Worm (Caenorhabditis elegans) whole organism, L2 larva: Measurements from ENCODE around the gene F55C9.3.

ENCODE experiments used
- C34F6.9 ChIP-seq: fragments of 150-350 bp; optimal IDR thresholded peaks from 2 replicates; lab custom pipeline; 2014; ENCODE audit warnings: missing biosample characterization, missing genetic modification characterization
- F13H6.1 ChIP-seq: sonication (generic microtip); optimal IDR thresholded peaks from 2 replicates; lab custom pipeline; 2016; ENCODE audit warnings: missing genetic modification characterization, missing compliant biosample characterization
- R02D3.7 ChIP-seq: fragments of 150-350 bp; optimal IDR thresholded peaks from 2 replicates; lab custom pipeline; 2014; ENCODE audit warnings: missing biosample characterization, missing genetic modification characterization
- ZK546.5 ChIP-seq: sonication (generic microtip); optimal IDR thresholded peaks from 2 replicates; lab custom pipeline; 2017; ENCODE audit warnings: missing biosample characterization, missing genetic modification characterization
- alr-1 ChIP-seq: fragments of 150-350 bp; optimal IDR thresholded peaks from 2 replicates; lab custom pipeline; 2014; ENCODE audit warnings: missing biosample characterization, missing genetic modification characterization
- aly-2 ChIP-seq: fragments of 150-350 bp; optimal IDR thresholded peaks from 2 replicates; lab custom pipeline; 2014; ENCODE audit warnings: missing biosample characterization, missing genetic modification characterization
- ama-1 ChIP-seq: fragments of 150-350 bp; optimal IDR thresholded peaks from 2 replicates; lab custom pipeline; 2018; ENCODE audit warnings: inconsistent platforms
- crh-2 ChIP-seq: sonication (generic microtip); optimal IDR thresholded peaks from 2 replicates; lab custom pipeline; 2017; ENCODE audit warnings: missing biosample characterization, missing genetic modification characterization
- egl-27 ChIP-seq: sonication (generic microtip); optimal IDR thresholded peaks from 3 replicates; lab custom pipeline; 2017; ENCODE audit warnings: missing biosample characterization, missing genetic modification reagents, missing genetic modification characterization
- elt-1 ChIP-seq: fragments of 150-350 bp; optimal IDR thresholded peaks from 2 replicates; lab custom pipeline; 2014; ENCODE audit warnings: missing biosample characterization, missing genetic modification characterization
- elt-3 ChIP-seq: sonication (generic microtip); optimal IDR thresholded peaks from 2 replicates; lab custom pipeline; 2017; ENCODE audit warnings: missing biosample characterization, missing genetic modification characterization
- fos-1 ChIP-seq: fragments of 150-350 bp; optimal IDR thresholded peaks from 2 replicates; lab custom pipeline; 2014; ENCODE audit warnings: missing biosample characterization, missing genetic modification characterization
- gmeb-1 ChIP-seq: fragments of 150-350 bp; optimal IDR thresholded peaks from 2 replicates; lab custom pipeline; 2014; ENCODE audit warnings: missing biosample characterization, missing genetic modification characterization
- lin-11 ChIP-seq: fragments of 150-350 bp; sonication (generic microtip); optimal IDR thresholded peaks from 2 replicates; lab custom pipeline; 2014; ENCODE audit warnings: missing biosample characterization, missing genetic modification characterization, inconsistent platforms, mixed read lengths
- lin-39 ChIP-seq: fragments of 150-350 bp; optimal IDR thresholded peaks from 2 replicates; lab custom pipeline; 2014; ENCODE audit warnings: missing biosample characterization, missing genetic modification reagents, missing genetic modification characterization
- mbf-1 ChIP-seq: sonication (generic microtip); optimal IDR thresholded peaks from 2 replicates; lab custom pipeline; 2017; ENCODE audit warnings: missing biosample characterization, missing genetic modification characterization
- nhr-10 ChIP-seq: sonication (generic microtip); optimal IDR thresholded peaks from 2 replicates; lab custom pipeline; 2017; ENCODE audit warnings: missing biosample characterization, missing genetic modification characterization
- nhr-11 ChIP-seq: fragments of 150-350 bp; optimal IDR thresholded peaks from 2 replicates; lab custom pipeline; 2014; ENCODE audit warnings: missing biosample characterization, missing genetic modification characterization
- nhr-12 ChIP-seq: fragments of 150-350 bp; optimal IDR thresholded peaks from 2 replicates; lab custom pipeline; 2014; ENCODE audit warnings: missing biosample characterization, missing genetic modification characterization
- nhr-129 ChIP-seq: fragments of 150-350 bp; optimal IDR thresholded peaks from 2 replicates; lab custom pipeline; 2014; ENCODE audit warnings: missing biosample characterization, missing genetic modification characterization
- nhr-23 ChIP-seq: fragments of 150-350 bp; optimal IDR thresholded peaks from 2 replicates; lab custom pipeline; 2014; ENCODE audit warnings: missing biosample characterization, missing genetic modification reagents, missing genetic modification characterization
- nhr-237 ChIP-seq: fragments of 150-350 bp; optimal IDR thresholded peaks from 2 replicates; lab custom pipeline; 2014; ENCODE audit warnings: missing biosample characterization, missing genetic modification characterization
- nhr-25 ChIP-seq: fragments of 150-350 bp; sonication (generic microtip); optimal IDR thresholded peaks from 3 replicates; lab custom pipeline; 2014; ENCODE audit warnings: missing biosample characterization, missing genetic modification characterization
- nhr-6 ChIP-seq: fragments of 150-350 bp; optimal IDR thresholded peaks from 2 replicates; lab custom pipeline; 2014; ENCODE audit warnings: missing biosample characterization, missing genetic modification characterization
- nhr-77 ChIP-seq: fragments of 150-350 bp; optimal IDR thresholded peaks from 2 replicates; lab custom pipeline; 2014; ENCODE audit warnings: missing biosample characterization, missing genetic modification characterization
- skn-1 ChIP-seq: sonication (generic microtip); optimal IDR thresholded peaks from 2 replicates; lab custom pipeline; 2017; ENCODE audit warnings: missing biosample characterization, missing genetic modification characterization
- sma-3 ChIP-seq: sonication (generic microtip); optimal IDR thresholded peaks from 2 replicates; lab custom pipeline; 2016; ENCODE audit warnings: missing genetic modification reagents, missing genetic modification characterization, missing compliant biosample characterization
- sma-9 ChIP-seq, 2 experiments: fragments of 150-350 bp in 1 of 2; sonication (generic microtip) in 1 of 2; optimal IDR thresholded peaks; 2 replicates each; lab custom pipeline; 2014 to 2016; ENCODE audit warnings: missing genetic modification characterization in 2 of 2, mild to moderate bottlenecking in 1 of 2, missing biosample characterization in 1 of 2, missing compliant biosample characterization in 1 of 2, missing genetic modification reagents in 1 of 2, moderate library complexity in 1 of 2
- snpc-4 ChIP-seq: fragments of 150-350 bp; optimal IDR thresholded peaks from 2 replicates; lab custom pipeline; 2014; ENCODE audit warnings: missing biosample characterization, missing genetic modification characterization
- unc-39 ChIP-seq: fragments of 150-350 bp; optimal IDR thresholded peaks from 2 replicates; lab custom pipeline; 2014; ENCODE audit warnings: missing biosample characterization, missing genetic modification characterization
- unc-55 ChIP-seq: fragments of 150-350 bp; sonication (generic microtip); optimal IDR thresholded peaks from 3 replicates; lab custom pipeline; 2014; ENCODE audit warnings: missing biosample characterization, missing genetic modification reagents, missing genetic modification characterization
- ztf-1 ChIP-seq: fragments of 200-800 bp; sonication (Bioruptor generic); conservative IDR thresholded peaks from 2 replicates; pipeline ENCODE4 v1.3.6; 2022; ENCODE audit warnings: missing genetic modification characterization, missing compliant biosample characterization
- ztf-11 ChIP-seq: sonication (generic microtip); optimal IDR thresholded peaks from 2 replicates; lab custom pipeline; 2017; ENCODE audit warnings: missing biosample characterization, missing genetic modification characterization
- ztf-4 ChIP-seq: fragments of 150-350 bp; optimal IDR thresholded peaks from 2 replicates; lab custom pipeline; 2014; ENCODE audit warnings: missing biosample characterization, missing genetic modification characterization

The F55C9.3 gene

ce11 chrV:19306906-19307305 lies 18.9 kb upstream of the F55C9.3 start, which contains the start of gene F55C9.15:
Gene F55C9.15, minus strand, starts transcription at chrV:19307006.
- TF ChIP-seq skn-1 (tag; lab: Kevin White, UChicago) (no peak), nhr-237 (no peak), nhr-25 (tag; lab: Kevin White, UChicago) (no peak), mbf-1 (tag; lab: Kevin White, UChicago) (no peak), lin-11 (tag; lab: Kevin White, UChicago) (no peak), unc-55 (GFP tag; lab: Kevin White, UChicago) (no peak), fos-1 (tag; lab: Kevin White, UChicago) (no peak)
- TF ChIP-seq, all 48 proteins: peak for 0

- no peak for TF ChIP-seq snpc-4 (tag; lab: Kevin White, UChicago)
- TF ChIP-seq R02D3.7 (tag; lab: Kevin White, UChicago), result no peak
- no peak for TF ChIP-seq unc-39
- no peak for TF ChIP-seq ztf-11 (tag; lab: Kevin White, UChicago)
- TF ChIP-seq unc-55 (GFP tag; lab: Kevin White, UChicago), result no peak
- TF ChIP-seq F13H6.1 (tag; lab: Kevin White, UChicago), result no peak
- TF ChIP-seq egl-27 (tag; lab: Kevin White, UChicago), result no peak
- no peak for TF ChIP-seq elt-1 (tag; lab: Kevin White, UChicago)
- TF ChIP-seq gmeb-1 (tag; lab: Kevin White, UChicago), result no peak
- TF ChIP-seq ZK546.5 (tag; lab: Kevin White, UChicago), result no peak
- no peak for TF ChIP-seq lin-39 (tag; lab: Kevin White, UChicago)
- TF ChIP-seq nhr-12 (tag; lab: Kevin White, UChicago), result no peak
- no peak for TF ChIP-seq lin-11 (tag; lab: Kevin White, UChicago)
- TF ChIP-seq mbf-1 (tag; lab: Kevin White, UChicago), result no peak
- TF ChIP-seq alr-1 (tag; lab: Kevin White, UChicago), result no peak
Measured at ce11 chrV:19303589-19304174, 15.7 kb upstream of the F55C9.3 start, which contains the start of the genes fbxb-63 and fbxb-61. Gene fbxb-63, minus strand, starts transcription at chrV:19303730. Gene fbxb-61, plus strand, starts transcription at chrV:19304124.

- TF ChIP-seq ztf-4 (tag; lab: Kevin White, UChicago) (no peak), elt-1 (tag; lab: Kevin White, UChicago) (no peak), alr-1 (tag; lab: Kevin White, UChicago) (no peak), ZK546.5 (tag; lab: Kevin White, UChicago) (no peak), nhr-10 (no peak), nhr-237 (no peak), unc-39 (no peak), nhr-23 (tag; lab: Kevin White, UChicago) (no peak), sma-3 (GFP tag; lab: Kevin White, UChicago) (no peak), lin-39 (tag; lab: Kevin White, UChicago) (no peak), gmeb-1 (tag; lab: Kevin White, UChicago) (no peak), skn-1 (tag; lab: Kevin White, UChicago) (no peak), ztf-1 (no peak), crh-2 (no peak), aly-2 (tag; lab: Kevin White, UChicago) (no peak), nhr-6 (tag; lab: Kevin White, UChicago) (no peak), snpc-4 (tag; lab: Kevin White, UChicago) (no peak), nhr-129 (no peak), ama-1 (lab: Kevin White, UChicago) (no peak), C34F6.9 (tag; lab: Kevin White, UChicago) (no peak)
Measured at ce11 chrV:19301934-19302333, 14.0 kb upstream of the F55C9.3 start, which contains the start of gene fbxb-62. Gene fbxb-62, minus strand, starts transcription at chrV:19302034.

- TF ChIP-seq ama-1 (lab: Kevin White, UChicago) (no peak), crh-2 (no peak), nhr-11 (tag; lab: Kevin White, UChicago) (no peak), sma-9 (GFP tag; optimal IDR thresholded peaks at IDR 0.05; lab: Kevin White, UChicago) (no peak), sma-9 (tag; optimal IDR thresholded peaks at IDR 0.05; lab: Kevin White, UChicago) (no peak), elt-3 (no peak), unc-39 (no peak), nhr-77 (tag; lab: Kevin White, UChicago) (no peak), nhr-10 (no peak), lin-11 (tag; lab: Kevin White, UChicago) (no peak)
Measured at ce11 chrV:19299262-19299661, 11.3 kb upstream of the F55C9.3 start, which contains the start of gene F55C9.14. Gene F55C9.14, plus strand, starts transcription at chrV:19299562.
